Worm (Caenorhabditis elegans) whole organism, L1 larva: ENCODE results near the gene slc-17.4.

Experiments
- C04F5.9 ChIP-seq: sonication (generic microtip); optimal IDR thresholded peaks from 2 replicates; lab custom pipeline; 2016; ENCODE audit warnings: missing genetic modification characterization, missing compliant biosample characterization
- Y116A8C.19 ChIP-seq: sonication (generic microtip); optimal IDR thresholded peaks from 2 replicates; lab custom pipeline; 2016; ENCODE audit warnings: missing compliant biosample characterization, missing genetic modification characterization, borderline replicate concordance
- elt-3 ChIP-seq, 6 experiments: fragments of 150-350 bp in 1 of 6; sonication (generic microtip); optimal IDR thresholded peaks; 2 replicates each; lab custom pipeline; 2017 to 2018; ENCODE audit warnings: missing biosample characterization in 6 of 6, missing genetic modification characterization in 6 of 6, inconsistent platforms in 1 of 6
- fkh-8 ChIP-seq: sonication (generic microtip); optimal IDR thresholded peaks from 2 replicates; lab custom pipeline; 2016; ENCODE audit warnings: mild to moderate bottlenecking, missing genetic modification characterization, missing compliant biosample characterization
- lin-14 ChIP-seq: fragments of 200-800 bp; sonication (Bioruptor generic); optimal IDR thresholded peaks from 2 replicates; lab custom pipeline; 2018; ENCODE audit warnings: mild to moderate bottlenecking, missing genetic modification characterization, moderate library complexity, missing compliant biosample characterization
- lir-3 ChIP-seq: sonication (generic microtip); optimal IDR thresholded peaks from 2 replicates; lab custom pipeline; 2016; ENCODE audit warnings: mild to moderate bottlenecking, missing genetic modification characterization, moderate library complexity, missing compliant biosample characterization; ENCODE audit not compliant: poor library complexity
- mdl-1 ChIP-seq, 2 experiments: fragments of 150-350 bp; optimal IDR thresholded peaks; 2 replicates each; lab custom pipeline; 2014 to 2017; ENCODE audit warnings: missing biosample characterization in 2 of 2, missing genetic modification characterization in 2 of 2, inconsistent platforms in 1 of 2
- nhr-237 ChIP-seq: fragments of 150-350 bp; optimal IDR thresholded peaks from 2 replicates; lab custom pipeline; 2014; ENCODE audit warnings: missing biosample characterization, missing genetic modification characterization
- nhr-85 ChIP-seq: sonication (generic microtip); peaks from one replicate; lab custom pipeline; 2016; ENCODE audit warnings: missing genetic modification characterization, inconsistent platforms, missing compliant biosample characterization
- pqm-1 ChIP-seq: sonication (generic microtip); optimal IDR thresholded peaks from 3 replicates; lab custom pipeline; 2017; ENCODE audit warnings: missing biosample characterization, missing genetic modification characterization
- sox-4 ChIP-seq: sonication (generic microtip); optimal IDR thresholded peaks from 2 replicates; lab custom pipeline; 2016; ENCODE audit warnings: missing genetic modification characterization, missing compliant biosample characterization
- zag-1 ChIP-seq: fragments of 150-350 bp; optimal IDR thresholded peaks from 2 replicates; lab custom pipeline; 2014; ENCODE audit warnings: missing biosample characterization, missing genetic modification characterization

DNA sequence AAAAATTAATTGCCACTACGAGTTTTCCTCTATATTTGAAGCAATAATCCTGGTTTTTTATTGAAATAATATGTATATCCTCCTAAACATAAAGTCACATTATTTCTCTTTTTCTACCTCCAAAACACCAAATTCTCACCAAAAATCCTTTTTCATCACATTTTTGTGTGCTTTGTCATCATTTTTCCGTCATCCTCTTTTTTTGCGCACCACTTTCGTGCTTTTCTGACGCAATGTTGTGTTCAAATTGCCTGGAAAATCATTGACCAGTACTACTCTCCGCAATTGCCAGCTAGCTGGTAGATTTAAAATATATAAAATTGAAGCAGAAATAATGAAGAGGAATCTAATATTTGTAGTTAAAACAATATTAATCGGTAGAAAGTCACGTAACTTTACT is 23.5 kb downstream of the slc-17.4 start:
- TF ChIP-seq Y116A8C.19 (tag; lab: Kevin White, UChicago) (no peak), zag-1 (tag; lab: Kevin White, UChicago) (no peak), fkh-8 (tag; lab: Kevin White, UChicago) (no peak), elt-3 (tag; optimal IDR thresholded peaks at IDR 0.05; lab: Kevin White, UChicago) (no peak), lin-14 (GFP tag; lab: Kevin White, UChicago) (no peak), nhr-237 (tag; lab: Kevin White, UChicago) (no peak), lir-3 (tag; lab: Kevin White, UChicago) (no peak), pqm-1 (tag; lab: Kevin White, UChicago) (no peak), mdl-1 (tag; optimal IDR thresholded peaks at IDR 0.05; lab: Kevin White, UChicago) (no peak), C04F5.9 (tag; lab: Kevin White, UChicago) (no peak), sox-4 (no peak), nhr-85 (tag; lab: Kevin White, UChicago) (no peak)
